Fruit fly (Drosophila melanogaster) whole organism, larva: Measurements from ENCODE around the gene CG42594.

Experiments used
- noc ChIP-seq: fragments of 200-800 bp; sonication (Bioruptor generic); optimal IDR thresholded peaks from 3 replicates; lab custom pipeline; 2019; ENCODE audit warnings: missing biosample characterization, mild to moderate bottlenecking, missing genetic modification characterization, moderate library complexity

CG42594 gene

DNA sequence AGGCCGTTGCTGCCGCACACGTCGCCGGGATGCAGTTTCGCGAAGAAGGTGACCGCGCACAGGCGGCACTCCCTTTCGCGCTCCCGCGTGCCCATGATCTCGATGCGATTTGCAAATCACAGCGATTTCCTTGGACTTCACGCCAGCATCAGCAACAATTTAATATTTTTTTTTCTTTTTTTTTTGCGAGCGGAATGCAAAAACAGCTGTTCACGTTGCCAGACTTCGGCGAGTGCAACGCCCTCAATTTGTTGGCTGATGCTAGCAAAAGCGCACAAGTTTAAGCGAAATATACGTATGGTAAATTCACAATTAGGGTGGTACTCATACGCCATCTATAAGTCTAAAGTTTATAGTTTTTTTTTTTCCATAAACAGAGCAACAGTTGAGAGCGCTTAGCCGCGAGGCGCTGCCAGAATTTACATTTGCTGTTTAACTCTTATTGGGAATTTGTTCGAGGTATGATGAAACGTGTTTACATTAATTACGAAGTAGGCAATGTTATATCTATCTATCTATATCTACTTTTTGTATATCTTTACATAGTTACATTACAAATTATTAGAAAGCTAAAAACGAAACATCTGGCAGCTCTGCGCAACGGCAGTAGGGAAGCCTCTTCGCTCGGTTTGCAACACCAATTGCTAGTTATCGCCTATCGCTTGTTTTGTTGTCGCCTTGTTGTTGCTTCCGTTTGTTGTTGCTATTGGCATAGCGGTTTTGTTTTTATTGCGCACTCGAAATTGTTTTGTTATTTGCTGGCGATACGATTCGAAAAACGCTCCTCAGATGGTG lies 77.8 kb downstream of the CG42594 start, which contains the start of the genes CG4041 and Hgsnat:
Gene CG4041 (minus strand): TSS at position 220 of the 795 bp plus-strand sequence.
Gene Hgsnat (plus strand): TSS at position 503 of the 795 bp plus-strand sequence.
- peak; percentile 5 for TF ChIP-seq noc (tag; lab: Kevin White, UChicago)

DNA sequence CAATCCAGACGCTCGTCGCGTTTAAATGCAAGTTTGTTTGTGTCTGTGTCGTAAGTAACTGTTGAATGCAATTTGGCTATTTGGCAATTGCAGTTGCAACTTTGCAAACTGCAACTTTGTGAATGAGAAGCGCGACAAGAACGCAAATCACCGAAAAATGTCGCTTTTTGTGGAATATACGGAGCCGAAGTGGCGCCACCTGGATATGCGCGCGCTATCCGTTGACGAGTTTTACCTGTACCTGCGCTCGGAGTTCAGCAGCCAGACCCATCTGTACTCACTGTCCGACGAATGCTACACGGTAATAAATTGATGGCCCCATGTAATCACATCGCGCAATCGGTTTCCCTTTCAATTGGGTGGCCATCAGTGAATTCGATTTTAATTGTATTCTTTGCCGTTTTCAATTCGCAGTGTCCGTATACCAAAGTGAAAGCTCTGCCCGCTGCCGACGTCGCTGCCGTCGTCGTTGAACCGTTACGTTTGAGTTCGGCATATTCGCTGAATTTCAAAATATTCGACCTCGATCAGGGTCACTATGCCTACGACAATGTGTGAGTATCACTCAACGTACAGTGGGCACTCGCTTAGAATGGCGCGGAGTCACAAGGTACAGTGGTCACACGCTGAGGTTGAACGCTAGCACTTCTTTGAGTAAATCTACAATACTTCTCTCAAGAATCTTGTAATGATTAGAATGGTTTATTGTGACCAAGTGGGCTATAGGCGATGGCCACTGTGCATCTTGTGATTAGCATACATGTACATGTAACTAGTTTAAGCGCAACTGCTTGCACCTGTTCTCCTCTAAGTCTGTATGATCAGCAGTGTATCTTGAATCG lies 78.6 kb downstream of the CG42594 start:
- TF ChIP-seq noc (tag; lab: Kevin White, UChicago) = peak; percentile 54

DNA sequence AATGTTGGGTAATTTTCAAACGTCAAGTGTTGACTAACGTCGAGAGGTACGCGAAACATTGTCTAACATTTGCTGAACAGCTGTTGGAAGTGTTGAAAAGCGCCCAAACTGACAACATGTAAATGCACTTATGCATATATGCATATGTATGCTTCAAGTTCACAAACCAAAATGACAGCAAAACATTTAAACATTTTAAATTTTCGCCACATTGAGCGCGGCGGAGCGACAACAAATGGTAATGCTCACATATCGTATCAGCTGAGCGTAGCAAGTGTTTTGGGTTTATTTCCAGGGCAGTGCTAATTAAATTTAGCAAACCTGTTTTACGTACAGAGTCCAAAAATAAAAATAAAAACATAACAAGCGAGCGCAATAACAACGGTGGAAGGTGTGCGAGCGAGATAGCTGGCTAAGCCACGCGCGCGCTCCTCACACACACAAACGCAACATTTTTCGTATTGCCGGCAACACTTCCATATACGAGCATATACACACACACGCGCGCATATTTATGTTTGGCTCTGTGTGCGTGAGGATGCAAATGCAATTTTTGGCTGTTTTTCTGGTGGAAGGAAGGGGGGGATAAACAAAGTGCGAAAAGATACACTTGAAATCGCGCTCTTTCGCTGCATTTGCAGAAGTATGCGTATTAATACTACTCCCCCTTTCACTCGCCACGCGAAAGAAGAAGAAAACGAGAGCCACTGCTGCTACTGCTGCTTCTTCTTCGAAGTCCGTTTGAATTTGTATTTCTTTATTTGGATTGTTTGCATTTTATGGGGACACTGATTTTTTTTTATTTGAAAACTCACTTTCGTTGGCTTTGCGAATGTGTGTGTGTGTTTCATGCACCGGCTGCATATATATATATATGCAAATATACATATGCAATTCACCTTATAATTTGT lies 89.7 kb downstream of the CG42594 start:
- peak; percentile 41 for TF ChIP-seq noc (tag; lab: Kevin White, UChicago)

DNA sequence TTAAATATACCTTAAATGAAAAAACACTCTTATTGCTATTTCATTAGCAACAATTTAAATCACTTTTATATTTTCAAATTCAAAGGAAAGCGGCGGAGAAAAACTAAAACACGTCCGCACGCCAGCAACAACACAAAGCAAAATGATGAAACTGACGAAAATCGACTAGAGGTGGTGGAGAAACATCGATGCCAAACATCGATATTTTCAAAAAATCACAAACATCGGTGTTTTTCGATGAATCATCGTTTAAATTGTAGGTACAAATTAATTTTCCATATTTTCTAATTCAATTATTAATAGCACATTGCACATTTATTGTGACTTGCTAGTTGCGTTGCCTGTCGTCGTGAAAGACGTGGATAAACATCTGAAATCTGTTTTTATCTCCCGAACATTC lies 90.4 kb downstream of the CG42594 start:
- no peak for TF ChIP-seq noc (tag; lab: Kevin White, UChicago)

DNA sequence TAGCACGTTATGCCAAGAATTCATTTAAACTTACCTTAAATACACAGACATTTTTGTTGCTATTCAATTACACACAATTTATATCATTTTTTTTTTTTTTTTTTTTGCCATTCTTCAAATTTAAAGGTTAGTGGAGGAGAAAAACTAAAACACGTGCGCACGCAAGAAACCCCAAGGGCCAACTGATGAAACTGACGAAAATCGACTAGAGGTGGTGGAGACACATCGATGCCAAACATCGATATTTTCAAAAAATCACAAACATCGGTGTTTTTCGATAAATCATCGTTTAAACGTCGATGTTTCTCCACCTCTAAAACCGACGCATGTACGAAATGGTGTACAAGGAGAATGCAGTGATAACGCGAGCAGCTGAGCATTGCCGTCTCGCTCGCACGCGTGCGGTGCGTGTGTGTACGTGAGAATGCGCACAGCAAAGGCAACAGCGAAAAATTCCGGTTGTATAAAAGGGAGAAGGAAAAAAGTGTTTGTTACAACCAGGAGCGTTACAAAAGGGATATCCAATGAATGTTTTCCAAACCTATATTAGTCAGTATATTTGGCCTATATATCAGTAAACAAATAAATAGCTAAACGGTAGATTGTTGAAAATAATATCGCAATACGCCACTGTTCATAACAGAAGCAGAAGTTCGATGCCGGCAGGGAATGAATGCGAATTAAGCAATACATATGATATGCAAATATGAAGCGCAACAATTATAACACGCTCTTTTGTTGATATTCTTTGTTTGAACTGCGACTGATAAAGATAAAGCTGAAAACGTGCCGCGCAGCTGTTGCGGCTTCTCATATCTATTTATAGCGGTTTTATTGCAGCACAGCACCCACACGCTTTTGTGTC lies 95.6 kb downstream of the CG42594 start:
- no peak for TF ChIP-seq noc (tag; lab: Kevin White, UChicago)

DNA sequence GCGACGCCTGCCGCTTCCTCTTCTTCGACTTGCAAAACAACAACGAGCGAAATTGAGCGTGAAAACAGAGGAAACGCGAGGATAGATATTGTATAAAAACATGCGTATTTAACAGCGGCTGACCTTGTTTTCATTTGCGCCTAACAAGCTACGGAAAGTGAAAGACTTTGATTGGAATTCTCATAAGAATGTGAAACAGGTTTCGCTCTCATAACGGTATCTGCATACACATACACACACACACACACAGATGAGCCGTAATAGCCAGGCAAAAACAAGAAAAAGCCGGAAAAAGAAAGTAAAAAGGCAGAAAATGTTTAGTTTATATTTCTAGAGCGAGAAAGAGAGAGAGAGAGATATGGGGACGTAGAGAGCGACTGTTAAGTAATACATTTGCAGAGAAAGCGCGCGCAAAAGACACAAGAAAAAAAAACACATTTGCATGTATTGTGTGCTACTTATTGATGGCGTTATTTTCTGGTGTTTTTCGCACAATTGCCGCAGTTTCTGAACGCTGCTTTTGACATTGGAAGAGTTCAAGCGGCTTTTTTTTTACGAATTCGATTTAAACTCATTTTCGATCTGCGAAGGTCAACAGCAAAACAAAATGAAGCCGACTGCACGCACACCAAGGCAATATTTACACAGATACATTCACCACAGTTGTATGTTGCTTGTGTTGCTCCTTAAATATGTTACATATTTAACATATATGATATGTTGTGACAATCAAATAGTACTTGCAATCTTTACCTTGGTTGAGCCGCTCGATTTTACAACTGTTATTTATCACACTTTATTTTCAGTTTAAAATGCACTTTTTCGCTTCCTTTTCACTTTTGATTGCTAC lies 96.8 kb downstream of the CG42594 start:
- no peak for TF ChIP-seq noc (tag; lab: Kevin White, UChicago)

DNA sequence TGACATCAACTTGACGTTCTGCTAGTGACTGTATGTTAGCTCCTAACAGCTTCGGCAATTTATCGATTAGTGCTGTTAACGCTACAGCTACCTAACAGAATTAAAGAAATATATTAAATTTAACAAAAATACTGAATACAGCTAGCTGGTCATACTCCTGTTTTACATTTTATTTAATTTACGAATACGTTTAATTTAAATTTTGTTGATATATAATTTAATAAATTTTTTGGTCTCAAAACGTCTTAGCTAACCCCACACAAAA lies 97.4 kb downstream of the CG42594 start, which contains the start of gene CG44774:
Gene CG44774 (minus strand): TSS at position 34 of the 265 bp plus-strand sequence.
- TF ChIP-seq noc (tag; lab: Kevin White, UChicago) = no peak

DNA sequence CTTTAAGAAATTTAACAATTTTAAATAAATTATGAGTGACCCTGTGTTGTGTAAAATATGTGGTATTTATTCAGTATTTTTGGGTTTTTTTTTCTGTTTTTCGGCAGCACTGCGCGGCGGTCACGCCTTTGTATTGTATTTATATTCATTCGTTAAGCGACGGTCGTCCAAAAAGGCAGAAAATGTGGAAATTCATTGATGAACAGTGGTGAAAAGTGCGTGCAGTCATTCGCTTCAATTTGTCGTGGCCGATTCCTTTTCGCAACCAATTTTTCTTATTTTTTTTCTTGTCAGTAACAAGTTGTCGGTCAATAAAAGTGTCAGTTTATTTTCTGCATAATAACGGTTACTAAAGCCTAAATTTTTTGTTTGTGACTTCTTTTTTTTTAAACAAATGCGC lies 98.4 kb downstream of the CG42594 start, which contains the start of gene Ptp4E:
Gene Ptp4E (plus strand): TSS at position 143 of the 400 bp plus-strand sequence.
- no peak for TF ChIP-seq noc (tag; lab: Kevin White, UChicago)

DNA sequence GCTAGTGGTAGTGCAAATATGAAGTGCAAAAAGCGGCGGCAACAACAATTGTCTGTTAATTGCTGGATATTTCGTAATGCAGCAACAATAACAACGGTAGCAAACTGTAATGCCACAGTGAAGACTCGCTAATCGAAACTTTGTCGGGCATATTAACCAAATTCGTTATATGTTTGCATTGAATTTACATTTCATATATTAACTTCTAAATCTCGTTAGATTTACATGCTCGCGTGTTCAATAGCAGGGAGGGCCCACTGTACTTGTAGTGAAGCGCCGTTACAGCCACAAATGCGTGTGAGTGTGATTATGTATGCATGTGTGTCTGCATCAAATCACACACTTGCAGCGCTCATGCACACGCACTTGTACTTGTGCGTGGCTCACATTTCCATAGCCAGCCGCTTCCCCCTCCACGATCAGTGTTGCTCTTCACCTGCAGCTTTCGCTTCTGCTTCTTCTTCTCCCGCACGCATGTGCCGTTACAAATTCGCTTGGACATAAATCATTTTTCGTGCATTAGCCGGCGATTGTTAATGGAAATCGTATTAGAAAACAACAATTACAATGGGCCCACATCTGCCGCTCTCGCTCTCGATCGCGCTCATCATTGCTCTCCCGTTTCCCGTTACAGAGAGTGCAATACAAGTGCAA lies 99.3 kb downstream of the CG42594 start:
- peak; percentile 61 for TF ChIP-seq noc (tag; lab: Kevin White, UChicago)

DNA sequence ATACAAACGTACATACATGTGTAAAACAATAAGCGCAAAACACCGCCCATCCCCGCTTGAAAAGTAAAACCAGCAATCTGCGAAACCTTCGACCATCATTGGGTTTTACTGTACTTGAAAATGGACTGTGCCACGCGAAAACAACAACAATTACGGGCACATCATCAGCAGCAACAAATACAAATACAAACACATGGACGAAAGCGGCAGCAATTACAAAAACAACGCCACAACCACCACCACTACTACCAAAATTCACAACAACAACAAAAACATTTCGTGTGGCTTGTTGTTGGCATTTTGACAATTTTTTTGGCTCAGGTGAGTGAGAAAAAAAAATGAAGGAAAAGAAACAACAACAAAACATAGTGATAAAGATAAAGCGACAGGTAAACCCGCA lies 99.9 kb downstream of the CG42594 start:
- TF ChIP-seq noc (tag; lab: Kevin White, UChicago) = no peak

DNA sequence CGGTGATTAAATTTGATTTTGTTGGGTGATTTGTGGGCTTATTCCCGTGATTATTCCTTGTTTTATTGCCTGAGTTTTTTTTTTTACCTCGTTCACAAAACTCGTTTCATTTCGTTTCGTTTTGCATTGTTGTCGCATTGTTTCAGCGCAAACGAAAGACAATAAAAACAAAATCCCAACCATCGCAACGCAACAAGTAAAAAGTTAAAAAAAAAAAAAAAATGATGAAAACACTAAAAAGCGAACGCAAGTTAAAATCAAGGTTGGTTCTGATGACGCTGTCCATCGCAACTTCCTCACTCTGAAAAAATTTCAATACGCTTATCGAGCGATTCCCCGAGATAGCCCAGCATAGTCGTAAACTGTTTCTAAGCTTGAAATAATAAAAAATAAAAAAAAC lies 100.9 kb downstream of the CG42594 start:
- TF ChIP-seq noc (tag; lab: Kevin White, UChicago) = no peak

DNA sequence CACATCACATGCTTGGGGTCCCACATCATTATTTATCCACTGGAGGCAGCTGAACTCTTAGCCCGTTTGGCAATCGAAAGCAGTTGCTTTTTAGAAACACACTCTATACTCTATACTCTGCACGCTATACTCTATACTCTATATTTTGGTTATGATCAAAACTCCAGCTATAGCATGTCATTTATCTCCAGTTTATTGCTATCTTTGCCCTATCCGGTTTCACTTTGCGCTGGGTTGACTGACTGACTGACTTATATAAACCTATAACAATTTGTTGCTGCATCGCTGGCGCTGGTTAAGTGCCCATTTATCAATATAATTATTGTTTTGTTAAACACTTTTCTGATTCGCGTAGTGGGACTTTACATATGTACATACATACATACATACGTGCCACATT lies 102.9 kb downstream of the CG42594 start:
- TF ChIP-seq noc (tag; lab: Kevin White, UChicago) = no peak
